Worm (Caenorhabditis elegans): ENCODE data around the gene B0361.3.

ce11 chrIII:7241065-7241464 lies 40.2 kb upstream of the B0361.3 start, which contains the start of gene ztf-31:
- TF ChIP-seq hmg-1.2 (GFP tag; IDR thresholded peaks at IDR 0.05): no peak
- no peak for TF ChIP-seq pha-4 (tag; optimal IDR thresholded peaks at IDR 0.05)
- TF ChIP-seq ztf-22 (GFP tag; optimal IDR thresholded peaks at IDR 0.05): no peak
- no peak for TF ChIP-seq ets-4 (GFP tag; optimal IDR thresholded peaks at IDR 0.05)
- TF ChIP-seq zfh-2 (GFP tag; conservative IDR thresholded peaks at IDR 0.05): no peak
- no peak for TF ChIP-seq unc-62 (GFP tag; optimal IDR thresholded peaks at IDR 0.05)
- TF ChIP-seq lin-35 (GFP tag; optimal IDR thresholded peaks at IDR 0.05): no peak
- TF ChIP-seq mel-28 (tag; optimal IDR thresholded peaks at IDR 0.05; ENCODE audit: borderline replicate concordance): no peak
- no peak for TF ChIP-seq sdz-38 (tag; optimal IDR thresholded peaks at IDR 0.05)
- no peak for TF ChIP-seq hlh-12 (tag; optimal IDR thresholded peaks at IDR 0.05)
- TF ChIP-seq lin-26 (GFP tag; IDR thresholded peaks at IDR 0.05): no peak
- no peak for TF ChIP-seq K11D2.4 (GFP tag; IDR thresholded peaks at IDR 0.05)
- no peak for TF ChIP-seq attf-6 (GFP tag; IDR thresholded peaks at IDR 0.05)

Measured in whole organism, young adult.